Worm (Caenorhabditis elegans) whole organism, L3 larva: Measurements from ENCODE around the gene W02D7.8.

ENCODE experiments used
- lin-15B ChIP-seq: fragments of 150-350 bp; optimal IDR thresholded peaks from 2 replicates; lab custom pipeline; 2014; ENCODE audit warnings: missing biosample characterization, missing genetic modification characterization
- mdl-1 ChIP-seq: fragments of 150-350 bp; optimal IDR thresholded peaks from 2 replicates; lab custom pipeline; 2014; ENCODE audit warnings: missing biosample characterization, missing genetic modification characterization
- mml-1 ChIP-seq: fragments of 150-350 bp; sonication (generic microtip); optimal IDR thresholded peaks from 3 replicates; lab custom pipeline; 2014; ENCODE audit warnings: missing biosample characterization, missing genetic modification characterization
- nhr-28 ChIP-seq: fragments of 150-350 bp; optimal IDR thresholded peaks from 2 replicates; lab custom pipeline; 2014; ENCODE audit warnings: missing biosample characterization, missing genetic modification characterization
- nhr-76 ChIP-seq: fragments of 150-350 bp; sonication (generic microtip); optimal IDR thresholded peaks from 5 replicates; lab custom pipeline; 2014; ENCODE audit warnings: missing biosample characterization, missing genetic modification characterization
- tbx-2 ChIP-seq: sonication (generic microtip); optimal IDR thresholded peaks from 2 replicates; lab custom pipeline; 2016; ENCODE audit warnings: mild to moderate bottlenecking, missing genetic modification characterization, missing compliant biosample characterization
- unc-62 ChIP-seq: fragments of 150-350 bp; sonication (generic microtip); optimal IDR thresholded peaks from 4 replicates; lab custom pipeline; 2014; ENCODE audit warnings: missing biosample characterization, missing genetic modification reagents, missing genetic modification characterization

DNA sequence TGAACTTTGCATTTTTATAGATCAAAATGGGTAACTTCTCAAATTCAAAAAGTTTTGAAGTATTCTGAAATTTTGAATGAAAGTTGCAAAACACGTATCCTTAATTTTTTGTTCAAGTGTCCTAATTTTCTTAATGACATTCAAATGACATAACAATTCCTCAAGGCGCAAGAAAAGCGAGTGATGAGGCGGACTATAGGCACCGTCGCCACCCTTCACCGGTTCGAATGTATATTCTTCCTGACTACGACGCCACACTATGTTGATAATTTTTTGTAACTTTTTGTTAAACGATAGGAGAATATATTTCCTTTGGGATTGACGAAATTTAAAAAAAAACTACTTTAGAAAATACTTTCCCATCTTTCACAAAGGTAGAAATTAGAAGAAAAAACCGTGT is 24.6 kb downstream of the W02D7.8 start:
- TF ChIP-seq unc-62 (no peak), lin-15B (tag; lab: Kevin White, UChicago) (no peak), mml-1 (tag; lab: Kevin White, UChicago) (no peak), nhr-28 (tag; lab: Kevin White, UChicago) (no peak), mdl-1 (tag; lab: Kevin White, UChicago) (no peak), tbx-2 (tag; lab: Kevin White, UChicago) (no peak), nhr-76 (no peak)
